Fruit fly (Drosophila melanogaster) whole organism, embryonic: ENCODE results near the gene CG10254.
A peak's percentile ranks its signal among the peaks of the same experiment; 100 is the strongest.

ENCODE experiments used
- Aef1 ChIP-seq: fragments of 200-800 bp; sonication (Bioruptor generic); IDR thresholded peaks from 3 replicates; pipeline ENCODE4 v1.3.6; 2022; ENCODE audit warnings: missing biosample characterization, missing genetic modification characterization
- CG10147 ChIP-seq: fragments of 200-800 bp; sonication (Bioruptor generic); optimal IDR thresholded peaks from 2 replicates; lab custom pipeline; 2019; ENCODE audit warnings: missing biosample characterization, mild to moderate bottlenecking, missing genetic modification characterization, moderate library complexity
- CG10565 ChIP-seq: fragments of 200-800 bp; sonication (Bioruptor generic); optimal IDR thresholded peaks from 3 replicates; lab custom pipeline; 2016; ENCODE audit warnings: missing biosample characterization, mild to moderate bottlenecking, missing genetic modification characterization
- CG10979 ChIP-seq: fragments of 200-800 bp; sonication (Bioruptor generic); optimal IDR thresholded peaks from 2 replicates; lab custom pipeline; 2018; ENCODE audit warnings: missing biosample characterization, mild to moderate bottlenecking, missing genetic modification characterization, moderate library complexity
- CG11085 ChIP-seq: fragments of 200-800 bp; sonication (Bioruptor generic); IDR thresholded peaks from 2 replicates; pipeline ENCODE4 v1.3.6; 2022; ENCODE audit warnings: missing biosample characterization, missing genetic modification characterization
- CG11093 ChIP-seq: fragments of 200-800 bp; sonication (Bioruptor generic); IDR thresholded peaks from 3 replicates; pipeline ENCODE4 v1.3.6; 2022; ENCODE audit warnings: missing biosample characterization, missing genetic modification characterization
- CG11504 ChIP-seq: fragments of 200-800 bp; sonication (Bioruptor generic); optimal IDR thresholded peaks from 3 replicates; lab custom pipeline; 2019; ENCODE audit warnings: missing biosample characterization, mild to moderate bottlenecking, missing genetic modification characterization, moderate library complexity
- CG11696 ChIP-seq: fragments of 200-800 bp; sonication (Bioruptor generic); IDR thresholded peaks from 2 replicates; pipeline ENCODE4 v1.3.6; 2022; ENCODE audit warnings: missing biosample characterization, missing genetic modification characterization
- CG13624 ChIP-seq: fragments of 200-800 bp; sonication (Bioruptor generic); optimal IDR thresholded peaks from 2 replicates; lab custom pipeline; 2016; ENCODE audit warnings: missing biosample characterization, missing genetic modification characterization
- CG17829 ChIP-seq: fragments of 200-800 bp; optimal IDR thresholded peaks from 2 replicates; lab custom pipeline; 2019; ENCODE audit warnings: missing biosample characterization, mild to moderate bottlenecking, missing genetic modification characterization, moderate library complexity
- CG2202 ChIP-seq: fragments of 200-800 bp; sonication (Bioruptor generic); optimal IDR thresholded peaks from 2 replicates; lab custom pipeline; 2018; ENCODE audit warnings: missing biosample characterization, mild to moderate bottlenecking, missing genetic modification characterization
- CG31365 ChIP-seq: fragments of 200-800 bp; sonication (Bioruptor generic); optimal IDR thresholded peaks from 2 replicates; lab custom pipeline; 2018; ENCODE audit warnings: missing biosample characterization, mild to moderate bottlenecking, missing genetic modification characterization
- CG32532 ChIP-seq: fragments of 200-800 bp; sonication (Bioruptor generic); IDR thresholded peaks from 2 replicates; pipeline ENCODE4 v1.3.6; 2022; ENCODE audit warnings: missing biosample characterization, missing genetic modification characterization
- CG33557 ChIP-seq: fragments of 200-800 bp; sonication (Bioruptor generic); optimal IDR thresholded peaks from 2 replicates; lab custom pipeline; 2019; ENCODE audit warnings: missing biosample characterization, mild to moderate bottlenecking, missing genetic modification characterization, moderate library complexity
- CG4360 ChIP-seq: fragments of 200-800 bp; sonication (Bioruptor generic); IDR thresholded peaks from 2 replicates; pipeline ENCODE4 v1.3.6; 2022; ENCODE audit warnings: missing biosample characterization, missing genetic modification characterization
- CG8290 ChIP-seq, 3 experiments: fragments of 200-800 bp; sonication (Bioruptor generic); optimal IDR thresholded peaks; 2 replicates each; lab custom pipeline; 2016 to 2019; ENCODE audit warnings: missing biosample characterization in 3 of 3, missing genetic modification characterization in 3 of 3, mild to moderate bottlenecking in 2 of 3, moderate library complexity in 1 of 3
- CG9876 ChIP-seq: fragments of 200-800 bp; sonication (Bioruptor generic); optimal IDR thresholded peaks from 2 replicates; lab custom pipeline; 2016; ENCODE audit warnings: missing biosample characterization, missing genetic modification characterization
- Chrac-16 ChIP-seq: fragments of 200-800 bp; sonication (Bioruptor generic); optimal IDR thresholded peaks from 3 replicates; lab custom pipeline; 2016; ENCODE audit warnings: missing biosample characterization, missing genetic modification characterization
- Dll ChIP-seq: fragments of 200-800 bp; sonication (Bioruptor generic); IDR thresholded peaks from 4 replicates; pipeline ENCODE4 v1.3.6; 2022; ENCODE audit warnings: missing biosample characterization, missing genetic modification characterization; ENCODE audit not compliant: partially characterized antibody
- Doc3 ChIP-seq: fragments of 200-800 bp; sonication (Bioruptor generic); IDR thresholded peaks from 3 replicates; pipeline ENCODE4 v1.3.6; 2022; ENCODE audit warnings: missing biosample characterization, missing genetic modification characterization; ENCODE audit not compliant: partially characterized antibody
- Dp ChIP-seq: fragments of 200-800 bp; sonication (Bioruptor generic); optimal IDR thresholded peaks from 2 replicates; lab custom pipeline; 2018; ENCODE audit warnings: missing biosample characterization, mild to moderate bottlenecking, missing genetic modification characterization, moderate library complexity
- HLH4C ChIP-seq: fragments of 200-800 bp; sonication (Bioruptor generic); IDR thresholded peaks from 3 replicates; pipeline ENCODE4 v1.3.6; 2022; ENCODE audit warnings: missing biosample characterization, missing genetic modification characterization; ENCODE audit not compliant: partially characterized antibody
- Hmx ChIP-seq: fragments of 200-800 bp; sonication (Bioruptor generic); optimal IDR thresholded peaks from 2 replicates; lab custom pipeline; 2016; ENCODE audit warnings: missing biosample characterization, missing genetic modification characterization
- Hr51 ChIP-seq, 2 experiments: fragments of 200-800 bp; sonication (Bioruptor generic); optimal IDR thresholded peaks; 2 replicates in 1 of 2; 3 replicates in 1 of 2; lab custom pipeline; 2016 to 2018; ENCODE audit warnings: missing biosample characterization in 2 of 2, missing genetic modification characterization in 2 of 2, mild to moderate bottlenecking in 1 of 2, moderate library complexity in 1 of 2
- Med ChIP-seq: fragments of 200-800 bp; sonication (Bioruptor generic); peaks from one replicate; lab custom pipeline; 2016; ENCODE audit warnings: missing biosample characterization, missing genetic modification characterization, mild to moderate bottlenecking, inconsistent platforms, moderate library complexity
- amos ChIP-seq: fragments of 200-800 bp; sonication (Bioruptor generic); IDR thresholded peaks from 2 replicates; pipeline ENCODE4 v1.3.6; 2022; ENCODE audit warnings: missing biosample characterization, missing genetic modification characterization; ENCODE audit not compliant: partially characterized antibody
- ase ChIP-seq: fragments of 200-800 bp; sonication (Bioruptor generic); IDR thresholded peaks from 3 replicates; pipeline ENCODE4 v1.3.6; 2022; ENCODE audit warnings: missing biosample characterization, missing genetic modification characterization
- bcd ChIP-seq: fragments of 200-800 bp; sonication (Bioruptor generic); optimal IDR thresholded peaks from 2 replicates; lab custom pipeline; 2017; ENCODE audit warnings: missing biosample characterization, mild to moderate bottlenecking, missing genetic modification characterization
- br ChIP-seq: fragments of >200 bp; optimal IDR thresholded peaks from 2 replicates; lab custom pipeline; 2017
- bsh ChIP-seq, 2 experiments: fragments of 200-800 bp; sonication (Bioruptor generic); optimal IDR thresholded peaks; 2 replicates each; lab custom pipeline; 2017 to 2018; ENCODE audit warnings: mild to moderate bottlenecking in 2 of 2, missing biosample characterization in 2 of 2, missing genetic modification characterization in 2 of 2, moderate library complexity in 1 of 2
- caup ChIP-seq: fragments of 200-800 bp; sonication (Bioruptor generic); optimal IDR thresholded peaks from 3 replicates; lab custom pipeline; 2017; ENCODE audit warnings: missing biosample characterization, mild to moderate bottlenecking, missing genetic modification characterization, moderate library complexity; ENCODE audit not compliant: severe bottlenecking
- chinmo ChIP-seq: fragments of 200-800 bp; sonication (Bioruptor generic); IDR thresholded peaks from 4 replicates; pipeline ENCODE4 v1.3.6; 2022; ENCODE audit warnings: missing biosample characterization, missing genetic modification characterization; ENCODE audit not compliant: partially characterized antibody
- crc ChIP-seq: fragments of 200-800 bp; sonication (Bioruptor generic); optimal IDR thresholded peaks from 2 replicates; lab custom pipeline; 2016; ENCODE audit warnings: missing biosample characterization, missing genetic modification characterization
- cwo ChIP-seq: fragments of 200-800 bp; sonication (Bioruptor generic); optimal IDR thresholded peaks from 3 replicates; lab custom pipeline; 2017; ENCODE audit warnings: missing biosample characterization, missing genetic modification characterization, mild to moderate bottlenecking, moderate library complexity, missing genetic modification reagents
- dimm ChIP-seq: fragments of 200-800 bp; sonication (Bioruptor generic); IDR thresholded peaks from 2 replicates; pipeline ENCODE4 v1.3.6; 2022; ENCODE audit warnings: missing biosample characterization, missing genetic modification characterization
- dm ChIP-seq: fragments of 200-800 bp; sonication (Bioruptor generic); optimal IDR thresholded peaks from 3 replicates; lab custom pipeline; 2016; ENCODE audit warnings: missing biosample characterization, missing genetic modification characterization
- emc ChIP-seq: fragments of 200-800 bp; sonication (Bioruptor generic); optimal IDR thresholded peaks from 2 replicates; lab custom pipeline; 2016; ENCODE audit warnings: missing biosample characterization, missing genetic modification characterization
- ems ChIP-seq: fragments of 200-800 bp; sonication (Bioruptor generic); optimal IDR thresholded peaks from 3 replicates; lab custom pipeline; 2016; ENCODE audit warnings: missing biosample characterization, missing genetic modification characterization
- exex ChIP-seq: fragments of 200-800 bp; sonication (Bioruptor generic); optimal IDR thresholded peaks from 4 replicates; lab custom pipeline; 2018; ENCODE audit warnings: missing biosample characterization, mild to moderate bottlenecking, missing genetic modification characterization, moderate library complexity
- fd3F ChIP-seq: fragments of 200-800 bp; sonication (Bioruptor generic); optimal IDR thresholded peaks from 2 replicates; lab custom pipeline; 2018; ENCODE audit warnings: missing biosample characterization, mild to moderate bottlenecking, missing genetic modification characterization, moderate library complexity
- gcm ChIP-seq: fragments of 200-800 bp; sonication (Bioruptor generic); optimal IDR thresholded peaks from 2 replicates; lab custom pipeline; 2019; ENCODE audit warnings: missing biosample characterization, mild to moderate bottlenecking, missing genetic modification characterization, moderate library complexity
- gfzf ChIP-seq: fragments of 200-800 bp; sonication (Bioruptor generic); optimal IDR thresholded peaks from 2 replicates; lab custom pipeline; 2016; ENCODE audit warnings: missing biosample characterization, mild to moderate bottlenecking, missing genetic modification characterization, moderate library complexity
- grn ChIP-seq: fragments of 200-800 bp; sonication (Bioruptor generic); optimal IDR thresholded peaks from 3 replicates; lab custom pipeline; 2017; ENCODE audit warnings: missing biosample characterization, missing genetic modification characterization
- gsb ChIP-seq: fragments of 200-800 bp; sonication (Bioruptor generic); IDR thresholded peaks from 2 replicates; pipeline ENCODE4 v1.3.6; 2022; ENCODE audit warnings: missing biosample characterization, missing genetic modification characterization
- hth ChIP-seq: fragments of >200 bp; optimal IDR thresholded peaks from 2 replicates; lab custom pipeline; 2017; ENCODE audit warnings: inconsistent platforms
- kni ChIP-seq: fragments of 200-800 bp; sonication (Bioruptor generic); optimal IDR thresholded peaks from 3 replicates; lab custom pipeline; 2017; ENCODE audit warnings: mild to moderate bottlenecking, missing biosample characterization, missing genetic modification reagents, missing genetic modification characterization
- lilli ChIP-seq: fragments of 200-800 bp; sonication (Bioruptor generic); optimal IDR thresholded peaks from 3 replicates; lab custom pipeline; 2016; ENCODE audit warnings: missing biosample characterization, missing genetic modification characterization
- pan ChIP-seq, 4 experiments: fragments of >200 bp in 3 of 4; fragments of 200-800 bp in 1 of 4; sonication (Bioruptor generic) in 1 of 4; optimal IDR thresholded peaks in 3 of 4; IDR thresholded peaks in 1 of 4; 2 replicates each; pipeline versions ENCODE4 v1.3.6 to Lab custom; 2017 to 2022; ENCODE audit warnings: missing biosample characterization in 2 of 4, missing genetic modification characterization in 2 of 4, mixed read lengths in 1 of 4
- toy ChIP-seq: fragments of 200-800 bp; sonication (Bioruptor generic); IDR thresholded peaks from 2 replicates; pipeline ENCODE4 v1.3.6; 2022; ENCODE audit warnings: missing biosample characterization, missing genetic modification characterization

The CG10254 gene

dm6 chr3R:23652525-23653108, 42.2 kb downstream of the CG10254 start (continued):
- no peak for TF ChIP-seq chinmo
- TF ChIP-seq CG31365 (tag; lab: Kevin White, UChicago), result peak; percentile 16
- TF ChIP-seq Dp (GFP tag; lab: Kevin White, UChicago), result no peak
- peak; percentile 48 for TF ChIP-seq CG11504 (tag; lab: Kevin White, UChicago)
- TF ChIP-seq HLH4C (GFP tag; lab: Robert Waterston, UW), result no peak
- TF ChIP-seq CG9876 (GFP tag; lab: Kevin White, UChicago), result peak; percentile 40
- peak; percentile 59 for TF ChIP-seq crc (GFP tag; lab: Kevin White, UChicago)
- no peak for TF ChIP-seq CG2202
- TF ChIP-seq gsb, result peak; percentile 73
- TF ChIP-seq Doc3 (GFP tag; lab: Robert Waterston, UW), result no peak
- no peak for TF ChIP-seq ase (GFP tag; lab: Robert Waterston, UW)
- TF ChIP-seq caup (GFP tag; lab: Kevin White, UChicago), result peak; percentile 93
- TF ChIP-seq Hr51 (GFP tag; optimal IDR thresholded peaks at IDR 0.05; lab: Kevin White, UChicago), result peak; percentile 15 to 56
- no peak for TF ChIP-seq CG8290 (GFP tag; optimal IDR thresholded peaks at IDR 0.05; lab: Kevin White, UChicago)
- TF ChIP-seq CG8290 (tag; optimal IDR thresholded peaks at IDR 0.05; lab: Kevin White, UChicago), result peak in 1 of 2 experiments; percentile 96
- no peak for TF ChIP-seq CG10565
- no peak for TF ChIP-seq Hmx (GFP tag; lab: Kevin White, UChicago)
- peak; percentile 72 for TF ChIP-seq bcd (GFP tag; lab: Kevin White, UChicago)
- no peak for TF ChIP-seq CG11093 (GFP tag; lab: Robert Waterston, UW)
- TF ChIP-seq kni (GFP tag; lab: Kevin White, UChicago), result no peak
- TF ChIP-seq Med (GFP tag; lab: Kevin White, UChicago), result peak; percentile 97
- no peak for TF ChIP-seq CG10979 (tag; lab: Kevin White, UChicago)
- no peak for TF ChIP-seq toy
- no peak for TF ChIP-seq Chrac-16 (GFP tag; lab: Kevin White, UChicago)
- TF ChIP-seq bsh (GFP tag; optimal IDR thresholded peaks at IDR 0.05; lab: Kevin White, UChicago), result no peak
- TF ChIP-seq gcm, result no peak
- TF ChIP-seq CG13624 (GFP tag; lab: Kevin White, UChicago), result peak; percentile 49
- TF ChIP-seq CG17829, result no peak
- peak; percentile 68; the same call in 1 of the 2 replicates for TF ChIP-seq CG32532 (GFP tag; lab: Robert Waterston, UW)
- TF ChIP-seq exex, result peak; percentile 32
- peak; percentile 37 for TF ChIP-seq ems
- peak; percentile 66; the same call in 1 of the 2 replicates for TF ChIP-seq CG11085
- no peak for TF ChIP-seq dm (GFP tag; lab: Kevin White, UChicago)
- TF ChIP-seq fd3F (GFP tag; lab: Kevin White, UChicago), result peak; percentile 91
- no peak for TF ChIP-seq CG33557 (GFP tag; lab: Kevin White, UChicago)
- no peak for TF ChIP-seq br
- TF ChIP-seq CG11696 (GFP tag; lab: Robert Waterston, UW), result peak; percentile 67
- TF ChIP-seq hth (lab: Kevin White, UChicago), result no peak
- TF ChIP-seq Aef1, result no peak
- peak; percentile 9 for TF ChIP-seq grn (GFP tag; lab: Kevin White, UChicago)
- TF ChIP-seq pan (optimal IDR thresholded peaks at IDR 0.05; lab: Kevin White, UChicago), result no peak
- TF ChIP-seq pan (GFP tag; optimal IDR thresholded peaks at IDR 0.05 in 1 of 2, IDR thresholded peaks at IDR 0.05 in 1 of 2), result peak in 1 of 2 experiments; percentile 48
- TF ChIP-seq amos (GFP tag; lab: Robert Waterston, UW), result no peak
- peak; percentile 59 for TF ChIP-seq cwo (GFP tag; lab: Kevin White, UChicago)
- TF ChIP-seq CG10147 (GFP tag; lab: Kevin White, UChicago), result peak; percentile 57
- no peak for TF ChIP-seq dimm (GFP tag; lab: Robert Waterston, UW)
- no peak for TF ChIP-seq gfzf (GFP tag; lab: Kevin White, UChicago)
- TF ChIP-seq emc (GFP tag; lab: Kevin White, UChicago), result peak; percentile 40
- TF ChIP-seq CG4360 (GFP tag; lab: Robert Waterston, UW), result no peak
- TF ChIP-seq Dll, result no peak
- TF ChIP-seq lilli, result peak; percentile 59
